Fruit fly (Drosophila melanogaster): ENCODE results near the gene Tmf.

The Tmf gene

dm6 chrX:6852574-6852973 is 8.4 kb downstream of the Tmf start (continued):
- TF ChIP-seq sug (tag; optimal IDR thresholded peaks at IDR 0.05), result peak; percentile 94
- peak; percentile 72 for TF ChIP-seq wek (GFP tag; optimal IDR thresholded peaks at IDR 0.05)
- TF ChIP-seq Dad (GFP tag; optimal IDR thresholded peaks at IDR 0.05), result peak; percentile 92
- TF ChIP-seq Jarid2 (GFP tag; optimal IDR thresholded peaks at IDR 0.05), result peak; percentile 54
- peak; percentile 91 for TF ChIP-seq CG17829 (tag; optimal IDR thresholded peaks at IDR 0.05)
- TF ChIP-seq PHDP (tag; optimal IDR thresholded peaks at IDR 0.05), result peak; percentile 91
- peak; percentile 87 for TF ChIP-seq luna (GFP tag; optimal IDR thresholded peaks at IDR 0.05)
- peak; percentile 40 for TF ChIP-seq ash1 (GFP tag; optimal IDR thresholded peaks at IDR 0.05)
- peak; percentile 96 for TF ChIP-seq E2f2 (GFP tag; IDR thresholded peaks at IDR 0.05)
- TF ChIP-seq hth (optimal IDR thresholded peaks at IDR 0.05), result no peak
- peak; percentile 90 for TF ChIP-seq Atf-2 (GFP tag; optimal IDR thresholded peaks at IDR 0.05)
- TF ChIP-seq nom (GFP tag; optimal IDR thresholded peaks at IDR 0.05), result peak; percentile 79
- TF ChIP-seq CG2129 (GFP tag; IDR thresholded peaks at IDR 0.05; ENCODE audit: partially characterized antibody), result no peak
- peak; percentile 90 for TF ChIP-seq Max (GFP tag; optimal IDR thresholded peaks at IDR 0.05)
- peak; percentile 47 for TF ChIP-seq CG3838 (GFP tag; optimal IDR thresholded peaks at IDR 0.05)
- TF ChIP-seq dpn (GFP tag; optimal IDR thresholded peaks at IDR 0.05), result peak; percentile 94
- peak; percentile 92 for TF ChIP-seq Abd-B (GFP tag; optimal IDR thresholded peaks at IDR 0.05)
- TF ChIP-seq CG34224 (GFP tag; IDR thresholded peaks at IDR 0.05; ENCODE audit: partially characterized antibody), result 0 out of 3 replicates have a peak, but pooled peaks have one; percentile 35
- TF ChIP-seq row (GFP tag; IDR thresholded peaks at IDR 0.05), result peak; percentile 95
- peak; percentile 78 for TF ChIP-seq CG3163 (GFP tag; optimal IDR thresholded peaks at IDR 0.05)
- no peak for TF ChIP-seq Kr (GFP tag; optimal IDR thresholded peaks at IDR 0.05)
- TF ChIP-seq wdn (GFP tag; IDR thresholded peaks at IDR 0.05), result peak; percentile 72
- TF ChIP-seq aop (GFP tag; IDR thresholded peaks at IDR 0.05), result peak; percentile 78; the same call in 1 of the 2 replicates
- TF ChIP-seq zen2 (GFP tag; IDR thresholded peaks at IDR 0.05; ENCODE audit: partially characterized antibody), result no peak; the same call in 2 of the 3 replicates
- TF ChIP-seq D (optimal IDR thresholded peaks at IDR 0.05), result no peak
- TF ChIP-seq D (GFP tag; optimal IDR thresholded peaks at IDR 0.05), result peak; percentile 81
- peak; percentile 71 for TF ChIP-seq klu (GFP tag; IDR thresholded peaks at IDR 0.05)
- TF ChIP-seq Fer3 (tag; optimal IDR thresholded peaks at IDR 0.05), result peak; percentile 93
- TF ChIP-seq amos (GFP tag; IDR thresholded peaks at IDR 0.05; ENCODE audit: partially characterized antibody), result no peak; the same call in 1 of the 2 replicates
- no peak for TF ChIP-seq Doc2 (GFP tag; IDR thresholded peaks at IDR 0.05)
- peak; percentile 85 for TF ChIP-seq jing (GFP tag; optimal IDR thresholded peaks at IDR 0.05)
- peak; percentile 73 for TF ChIP-seq CG8281 (tag; optimal IDR thresholded peaks at IDR 0.05)
- TF ChIP-seq Antp (GFP tag; optimal IDR thresholded peaks at IDR 0.05), result peak; percentile 94
- peak; percentile 83 for TF ChIP-seq HLH3B (GFP tag; IDR thresholded peaks at IDR 0.05)
- no peak for TF ChIP-seq corto (GFP tag; optimal IDR thresholded peaks at IDR 0.05)
- peak; percentile 90 for TF ChIP-seq bcd (GFP tag; optimal IDR thresholded peaks at IDR 0.05)
- peak; percentile 75 for TF ChIP-seq CG31365 (tag; optimal IDR thresholded peaks at IDR 0.05)
- TF ChIP-seq Ssrp (tag; optimal IDR thresholded peaks at IDR 0.05), result peak; percentile 90
- TF ChIP-seq CG17802 (tag; optimal IDR thresholded peaks at IDR 0.05), result peak; percentile 91
- TF ChIP-seq lab (GFP tag; optimal IDR thresholded peaks at IDR 0.05), result peak; percentile 94
- no peak for TF ChIP-seq fru (optimal IDR thresholded peaks at IDR 0.05)
- peak; percentile 84 for TF ChIP-seq rib (GFP tag; IDR thresholded peaks at IDR 0.05)
- peak; percentile 67 for TF ChIP-seq CG4404 (GFP tag; IDR thresholded peaks at IDR 0.05)
- TF ChIP-seq cas (GFP tag; IDR thresholded peaks at IDR 0.05), result peak; percentile 36
- TF ChIP-seq az2 (GFP tag; optimal IDR thresholded peaks at IDR 0.05), result peak; percentile 87
- TF ChIP-seq CG4707 (GFP tag; optimal IDR thresholded peaks at IDR 0.05), result peak; percentile 74
- TF ChIP-seq slp2 (GFP tag; optimal IDR thresholded peaks at IDR 0.05), result peak; percentile 92
- TF ChIP-seq Nf-YC (tag; optimal IDR thresholded peaks at IDR 0.05), result peak; percentile 86
- peak; percentile 88 for TF ChIP-seq ranshi (GFP tag; IDR thresholded peaks at IDR 0.05)
- peak; percentile 72 for TF ChIP-seq gsb (GFP tag; IDR thresholded peaks at IDR 0.05)
- TF ChIP-seq Dp (GFP tag; optimal IDR thresholded peaks at IDR 0.05), result peak; percentile 93

Measured in whole organism, embryonic.